Worm (Caenorhabditis elegans) whole organism, L3 larva: ENCODE data around the gene maph-1.3.

ENCODE experiments used
- ama-1 ChIP-seq: fragments of 150-350 bp; optimal IDR thresholded peaks from 2 replicates; lab custom pipeline; 2018
- eor-1 ChIP-seq, 2 experiments: fragments of 150-350 bp; optimal IDR thresholded peaks; 2 replicates each; lab custom pipeline; 2014 to 2018; ENCODE audit warnings: missing biosample characterization in 2 of 2, missing genetic modification characterization in 2 of 2
- fkh-10 ChIP-seq: sonication (generic microtip); optimal IDR thresholded peaks from 2 replicates; lab custom pipeline; 2017; ENCODE audit warnings: missing biosample characterization, missing genetic modification reagents, missing genetic modification characterization
- nhr-11 ChIP-seq: fragments of 150-350 bp; optimal IDR thresholded peaks from 2 replicates; lab custom pipeline; 2014; ENCODE audit warnings: missing biosample characterization, missing genetic modification characterization
- snpc-4 ChIP-seq: fragments of 150-350 bp; optimal IDR thresholded peaks from 2 replicates; lab custom pipeline; 2014; ENCODE audit warnings: missing biosample characterization, missing genetic modification characterization
- tbx-2 ChIP-seq: sonication (generic microtip); optimal IDR thresholded peaks from 2 replicates; lab custom pipeline; 2016; ENCODE audit warnings: mild to moderate bottlenecking, missing genetic modification characterization, missing compliant biosample characterization
- unc-62 ChIP-seq: fragments of 150-350 bp; sonication (generic microtip); optimal IDR thresholded peaks from 4 replicates; lab custom pipeline; 2014; ENCODE audit warnings: missing biosample characterization, missing genetic modification reagents, missing genetic modification characterization
- ztf-11 ChIP-seq: fragments of 150-350 bp; optimal IDR thresholded peaks from 2 replicates; lab custom pipeline; 2014; ENCODE audit warnings: missing biosample characterization, missing genetic modification characterization

- no peak for TF ChIP-seq unc-62
- TF ChIP-seq fkh-10 (GFP tag; lab: Kevin White, UChicago): no peak
- no peak for TF ChIP-seq tbx-2 (tag; lab: Kevin White, UChicago)
- no peak for TF ChIP-seq snpc-4
- no peak for TF ChIP-seq eor-1 (tag; optimal IDR thresholded peaks at IDR 0.05; lab: Kevin White, UChicago)
- no peak for TF ChIP-seq nhr-11
- TF ChIP-seq ama-1 (lab: Kevin White, UChicago): no peak
- no peak for TF ChIP-seq ztf-11 (tag; lab: Kevin White, UChicago)
These were observed 31.7 kb downstream of the maph-1.3 start for ce11 chrIII:3876197-3876897.
